Fruit fly (Drosophila melanogaster): ENCODE results near the gene Rpn5.

Gene Rpn5

DNA sequence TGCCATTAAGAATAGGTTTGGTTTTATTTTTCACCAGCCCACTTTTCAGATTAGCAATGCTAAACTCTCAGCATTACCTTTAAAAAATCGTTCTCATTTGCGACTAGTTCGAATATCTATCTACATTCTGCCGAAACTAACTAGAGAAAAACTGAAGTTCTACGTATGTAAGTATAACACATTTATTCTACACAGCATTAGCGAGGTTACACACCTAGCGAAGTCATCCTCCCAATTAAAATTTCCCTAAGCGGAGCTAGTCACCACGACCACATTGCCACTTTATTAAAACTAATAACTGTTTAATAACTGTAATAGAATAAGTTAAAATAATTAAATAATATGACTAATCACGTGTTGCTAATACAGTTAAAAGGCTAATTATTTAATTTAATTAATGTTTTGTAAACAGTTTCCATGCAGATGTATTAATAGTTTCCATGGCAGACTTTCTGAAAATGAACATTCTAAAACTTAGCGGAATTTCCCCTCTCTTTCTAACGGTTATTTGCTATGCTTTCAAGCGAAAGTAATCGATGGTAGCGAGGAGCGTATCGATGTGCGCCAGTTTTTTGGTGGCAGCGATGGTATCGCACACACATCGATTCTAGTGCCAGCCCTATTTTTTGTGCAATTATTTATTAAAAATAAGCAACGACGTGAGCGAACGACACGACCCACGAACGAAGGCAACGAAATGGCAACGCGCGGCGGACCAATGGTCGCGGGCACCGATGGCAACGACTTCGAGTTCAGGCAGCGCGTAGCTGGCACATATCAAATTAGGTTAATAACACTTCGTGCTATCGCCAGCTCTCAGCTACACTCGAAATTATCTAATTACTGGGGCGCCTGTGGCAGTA is 10.3 kb upstream of the Rpn5 start, which contains the start of gene jagn (continued):
- peak; percentile 60 for TF ChIP-seq Dek (tag; optimal IDR thresholded peaks at IDR 0.05)
- TF ChIP-seq YL-1 (GFP tag; optimal IDR thresholded peaks at IDR 0.05), result peak; percentile 84
- TF ChIP-seq Spps (tag; optimal IDR thresholded peaks at IDR 0.05), result no peak
- peak; percentile 13 for TF ChIP-seq Ssrp (tag; optimal IDR thresholded peaks at IDR 0.05)
- peak; percentile 55; the same call in 1 of the 2 replicates for TF ChIP-seq CG14014 (GFP tag; IDR thresholded peaks at IDR 0.05)
- no peak for TF ChIP-seq fd64A (GFP tag; optimal IDR thresholded peaks at IDR 0.05)
- TF ChIP-seq fru (optimal IDR thresholded peaks at IDR 0.05), result no peak
- peak; percentile 47 for TF ChIP-seq CG4424 (GFP tag; optimal IDR thresholded peaks at IDR 0.05)
- TF ChIP-seq bab2 (GFP tag; optimal IDR thresholded peaks at IDR 0.05), result peak; percentile 60
- no peak for TF ChIP-seq sima (GFP tag; optimal IDR thresholded peaks at IDR 0.05)
- no peak for TF ChIP-seq ro (GFP tag; IDR thresholded peaks at IDR 0.05)
- TF ChIP-seq ind (GFP tag; optimal IDR thresholded peaks at IDR 0.05), result peak; percentile 60
- peak; percentile 80 for TF ChIP-seq CG15479 (GFP tag; optimal IDR thresholded peaks at IDR 0.05)
- TF ChIP-seq gem (tag; optimal IDR thresholded peaks at IDR 0.05), result no peak
- TF ChIP-seq aop (GFP tag; IDR thresholded peaks at IDR 0.05), result no peak
- TF ChIP-seq Bgb (GFP tag; IDR thresholded peaks at IDR 0.05; ENCODE audit: partially characterized antibody), result peak; percentile 100
- peak; percentile 66 for TF ChIP-seq CrebB (tag; optimal IDR thresholded peaks at IDR 0.05)
- no peak for TF ChIP-seq ac (GFP tag; optimal IDR thresholded peaks at IDR 0.05)
- peak; percentile 98 for TF ChIP-seq Sry-δ (GFP tag; optimal IDR thresholded peaks at IDR 0.05)
- TF ChIP-seq ash1 (GFP tag; optimal IDR thresholded peaks at IDR 0.05), result no peak
- peak; percentile 68 for TF ChIP-seq B-H2 (GFP tag; optimal IDR thresholded peaks at IDR 0.05)
- peak; percentile 50 for TF ChIP-seq Nf-YC (tag; optimal IDR thresholded peaks at IDR 0.05)
- peak; percentile 98 for TF ChIP-seq CG2129 (GFP tag; IDR thresholded peaks at IDR 0.05; ENCODE audit: partially characterized antibody)
- peak; percentile 100 for TF ChIP-seq CG6791 (GFP tag; IDR thresholded peaks at IDR 0.05; ENCODE audit: partially characterized antibody)
- TF ChIP-seq CG15514 (GFP tag; optimal IDR thresholded peaks at IDR 0.05), result peak; percentile 87
- peak; percentile 64 for TF ChIP-seq CG11247 (GFP tag; IDR thresholded peaks at IDR 0.05)
- TF ChIP-seq CG11456 (GFP tag; IDR thresholded peaks at IDR 0.05), result peak; percentile 88
- TF ChIP-seq CG12744 (GFP tag; optimal IDR thresholded peaks at IDR 0.05), result peak; percentile 36
- peak; percentile 78 for TF ChIP-seq CG4617 (GFP tag; optimal IDR thresholded peaks at IDR 0.05; ENCODE audit: borderline replicate concordance)
- TF ChIP-seq CG10543 (GFP tag; optimal IDR thresholded peaks at IDR 0.05), result no peak
- peak; percentile 68; the same call in 2 of the 3 replicates for TF ChIP-seq zfh1 (GFP tag; IDR thresholded peaks at IDR 0.05)
- TF ChIP-seq sd (tag; optimal IDR thresholded peaks at IDR 0.05), result no peak
- no peak for TF ChIP-seq CG15073 (GFP tag; optimal IDR thresholded peaks at IDR 0.05)
- no peak for TF ChIP-seq Elba2 (GFP tag; optimal IDR thresholded peaks at IDR 0.05)
- TF ChIP-seq stwl (tag; optimal IDR thresholded peaks at IDR 0.05), result peak; percentile 54
- TF ChIP-seq D19B (GFP tag; optimal IDR thresholded peaks at IDR 0.05), result peak; percentile 30
- 0 out of 2 replicates have a peak, but pooled peaks have one; percentile 38 for TF ChIP-seq CG32772 (GFP tag; IDR thresholded peaks at IDR 0.05)
- TF ChIP-seq CG31441 (GFP tag; IDR thresholded peaks at IDR 0.05), result peak; percentile 65
- peak; percentile 100 for TF ChIP-seq CG7963 (GFP tag; IDR thresholded peaks at IDR 0.05; ENCODE audit: partially characterized antibody)
- peak; percentile 74 for TF ChIP-seq CHES-1-like (GFP tag; optimal IDR thresholded peaks at IDR 0.05)
- TF ChIP-seq CG4282 (GFP tag; optimal IDR thresholded peaks at IDR 0.05), result peak; percentile 12
- TF ChIP-seq CG31388 (GFP tag; optimal IDR thresholded peaks at IDR 0.05), result no peak
- TF ChIP-seq CG2116 (GFP tag; optimal IDR thresholded peaks at IDR 0.05), result peak; percentile 76
- peak; percentile 79 for TF ChIP-seq CG7271 (tag; optimal IDR thresholded peaks at IDR 0.05)
- no peak for TF ChIP-seq CG4360 (GFP tag; IDR thresholded peaks at IDR 0.05)
- TF ChIP-seq wdn (GFP tag; IDR thresholded peaks at IDR 0.05), result no peak
- TF ChIP-seq Blimp-1 (GFP tag; optimal IDR thresholded peaks at IDR 0.05), result peak; percentile 61
- peak; percentile 58 for TF ChIP-seq tin (GFP tag; optimal IDR thresholded peaks at IDR 0.05)
- no peak for TF ChIP-seq wor (GFP tag; IDR thresholded peaks at IDR 0.05)

All from whole organism, embryonic.